Fruit fly (Drosophila melanogaster): Measurements from ENCODE around the gene OtopLa.

The OtopLa gene

dm6 chrX:5682940-5683339 is 34.7 kb upstream of the OtopLa start, which contains the start of gene CG42449:
Gene CG42449, plus strand, starts transcription at chrX:5683240.
- TF ChIP-seq odd (GFP tag; optimal IDR thresholded peaks at IDR 0.05) (no peak), Ets65A (GFP tag) (no peak), CG10431 (GFP tag; optimal IDR thresholded peaks at IDR 0.05) (no peak)

- TF ChIP-seq CG17328 (GFP tag; IDR thresholded peaks at IDR 0.05) (no peak), Sox102F (GFP tag; optimal IDR thresholded peaks at IDR 0.05) (no peak), sqz (GFP tag; optimal IDR thresholded peaks at IDR 0.05) (no peak), HHEX (GFP tag; optimal IDR thresholded peaks at IDR 0.05) (no peak), CG4360 (GFP tag; IDR thresholded peaks at IDR 0.05) (0 out of 2 replicates have a peak, but pooled peaks have one; percentile 43), CG6654 (GFP tag; optimal IDR thresholded peaks at IDR 0.05) (no peak), Ets97D (GFP tag; optimal IDR thresholded peaks at IDR 0.05) (no peak), CG7271 (tag; optimal IDR thresholded peaks at IDR 0.05) (peak; percentile 10), Spps (tag; optimal IDR thresholded peaks at IDR 0.05) (no peak), CHES-1-like (GFP tag; optimal IDR thresholded peaks at IDR 0.05) (no peak), CG2202 (tag; optimal IDR thresholded peaks at IDR 0.05) (no peak), CG11085 (GFP tag; IDR thresholded peaks at IDR 0.05) (no peak), peb (GFP tag; IDR thresholded peaks at IDR 0.05) (no peak), sens (GFP tag) (no peak), CG4404 (GFP tag; IDR thresholded peaks at IDR 0.05) (no peak), Oli (tag; optimal IDR thresholded peaks at IDR 0.05) (no peak), CG16813 (GFP tag; IDR thresholded peaks at IDR 0.05; ENCODE audit: partially characterized antibody) (0 out of 3 replicates have a peak, but pooled peaks have one; percentile 21), CG7786 (GFP tag; optimal IDR thresholded peaks at IDR 0.05) (no peak), CG9437 (GFP tag; optimal IDR thresholded peaks at IDR 0.05) (no peak), CG12942 (GFP tag; optimal IDR thresholded peaks at IDR 0.05) (no peak), CG9932 (GFP tag; IDR thresholded peaks at IDR 0.05) (no peak), Ets65A (GFP tag) (no peak), Nf-YC (tag; optimal IDR thresholded peaks at IDR 0.05) (no peak), Dll (GFP tag; IDR thresholded peaks at IDR 0.05; ENCODE audit: partially characterized antibody) (peak; percentile 37; the same call in 1 of the 4 replicates), CG10654 (GFP tag; optimal IDR thresholded peaks at IDR 0.05) (no peak), CG14050 (GFP tag; IDR thresholded peaks at IDR 0.05) (no peak), bbx (GFP tag; IDR thresholded peaks at IDR 0.05; ENCODE audit: partially characterized antibody) (peak; percentile 47; the same call in 1 of the 2 replicates), Dfd (GFP tag; optimal IDR thresholded peaks at IDR 0.05) (no peak), Elba2 (GFP tag; optimal IDR thresholded peaks at IDR 0.05) (no peak), Scr (GFP tag; IDR thresholded peaks at IDR 0.05; ENCODE audit: partially characterized antibody) (peak; percentile 44; the same call in 1 of the 2 replicates), nerfin-1 (tag; optimal IDR thresholded peaks at IDR 0.05) (no peak), mld (GFP tag; IDR thresholded peaks at IDR 0.05; ENCODE audit: partially characterized antibody) (0 out of 3 replicates have a peak, but pooled peaks have one; percentile 28), ranshi (GFP tag; IDR thresholded peaks at IDR 0.05) (no peak), CG18764 (GFP tag; optimal IDR thresholded peaks at IDR 0.05) (no peak), hbn (GFP tag; IDR thresholded peaks at IDR 0.05; ENCODE audit: partially characterized antibody) (peak; percentile 38; the same call in 1 of the 2 replicates), CG11696 (GFP tag; IDR thresholded peaks at IDR 0.05) (no peak), btn (GFP tag; optimal IDR thresholded peaks at IDR 0.05) (no peak), CG2116 (GFP tag; optimal IDR thresholded peaks at IDR 0.05) (peak; percentile 7), BEAF-32 (GFP tag; optimal IDR thresholded peaks at IDR 0.05) (peak; percentile 5), CG31441 (GFP tag; IDR thresholded peaks at IDR 0.05) (no peak), CG12769 (tag; optimal IDR thresholded peaks at IDR 0.05) (no peak), Dref (GFP tag; IDR thresholded peaks at IDR 0.05) (peak; percentile 51), tx (GFP tag; optimal IDR thresholded peaks at IDR 0.05) (no peak), dm (GFP tag; optimal IDR thresholded peaks at IDR 0.05) (no peak), row (GFP tag; IDR thresholded peaks at IDR 0.05) (no peak), CG13775 (GFP tag; optimal IDR thresholded peaks at IDR 0.05) (no peak)
Measured at dm6 chrX:5679933-5680667, 31.8 kb upstream of the OtopLa start, which contains the start of the genes Tre1 and Gr5a. Gene Tre1, minus strand, starts transcription at chrX:5679977. Gene Gr5a, plus strand, starts transcription at chrX:5680617.
